Fruit fly (Drosophila melanogaster): ENCODE results near the gene CG5466.

Gene CG5466

dm6 chr3R:20579816-20580215, 37.9 kb upstream of the CG5466 start, which contains the start of the genes EloB and Srp14 (continued):
- no peak for TF ChIP-seq CG7271 (tag; optimal IDR thresholded peaks at IDR 0.05)
- peak; percentile 65 for TF ChIP-seq fd3F (GFP tag; optimal IDR thresholded peaks at IDR 0.05)
- peak; percentile 74 for TF ChIP-seq CG1233 (GFP tag; optimal IDR thresholded peaks at IDR 0.05)
- TF ChIP-seq CG6689 (GFP tag; IDR thresholded peaks at IDR 0.05) = peak; percentile 71
- peak; percentile 24 for TF ChIP-seq ATbp (GFP tag; optimal IDR thresholded peaks at IDR 0.05)
- peak; percentile 80 for TF ChIP-seq HLH54F (GFP tag; optimal IDR thresholded peaks at IDR 0.05)
- peak; percentile 48; the same call in 2 of the 3 replicates for TF ChIP-seq CG14050 (GFP tag; IDR thresholded peaks at IDR 0.05)
- peak; percentile 79 for TF ChIP-seq Max (GFP tag; optimal IDR thresholded peaks at IDR 0.05)
- TF ChIP-seq kay (GFP tag; optimal IDR thresholded peaks at IDR 0.05) = peak; percentile 63
- TF ChIP-seq Vsx1 (GFP tag; optimal IDR thresholded peaks at IDR 0.05) = no peak
- TF ChIP-seq stc (GFP tag; IDR thresholded peaks at IDR 0.05) = peak; percentile 60
- TF ChIP-seq Dll (GFP tag; IDR thresholded peaks at IDR 0.05; ENCODE audit: partially characterized antibody) = peak; percentile 99
- peak; percentile 74 for TF ChIP-seq CG16863 (GFP tag; optimal IDR thresholded peaks at IDR 0.05)
- TF ChIP-seq ind (GFP tag; optimal IDR thresholded peaks at IDR 0.05) = peak; percentile 81
- no peak for TF ChIP-seq Dfd (GFP tag; optimal IDR thresholded peaks at IDR 0.05)
- TF ChIP-seq vnd (GFP tag; IDR thresholded peaks at IDR 0.05; ENCODE audit: partially characterized antibody) = peak; percentile 94
- TF ChIP-seq YL-1 (GFP tag; optimal IDR thresholded peaks at IDR 0.05) = peak; percentile 95
- peak; percentile 95 for TF ChIP-seq Sin3A (optimal IDR thresholded peaks at IDR 0.05)
- peak; percentile 76 for TF ChIP-seq pum (GFP tag; optimal IDR thresholded peaks at IDR 0.05)
- TF ChIP-seq CG11695 (GFP tag; IDR thresholded peaks at IDR 0.05) = peak; percentile 74
- peak; percentile 77 for TF ChIP-seq NfI (GFP tag; optimal IDR thresholded peaks at IDR 0.05)
- peak; percentile 18 for TF ChIP-seq kah (GFP tag; optimal IDR thresholded peaks at IDR 0.05)
- TF ChIP-seq dm (GFP tag; optimal IDR thresholded peaks at IDR 0.05) = peak; percentile 62
- no peak for TF ChIP-seq Hr39 (optimal IDR thresholded peaks at IDR 0.05)
- peak; percentile 53 for TF ChIP-seq Hmx (GFP tag; optimal IDR thresholded peaks at IDR 0.05)
- TF ChIP-seq CG31388 (GFP tag; optimal IDR thresholded peaks at IDR 0.05) = peak; percentile 46
- peak; percentile 97 for TF ChIP-seq amos (GFP tag; IDR thresholded peaks at IDR 0.05; ENCODE audit: partially characterized antibody)
- no peak for TF ChIP-seq zf30C (GFP tag; optimal IDR thresholded peaks at IDR 0.05)
- peak; percentile 73 for TF ChIP-seq CG10543 (GFP tag; optimal IDR thresholded peaks at IDR 0.05)
- TF ChIP-seq Spps (tag; optimal IDR thresholded peaks at IDR 0.05) = peak; percentile 63
- peak; percentile 84 for TF ChIP-seq CG15601 (tag; optimal IDR thresholded peaks at IDR 0.05)
- no peak for TF ChIP-seq jing (GFP tag; optimal IDR thresholded peaks at IDR 0.05)
- peak; percentile 95 for TF ChIP-seq CG7963 (GFP tag; IDR thresholded peaks at IDR 0.05; ENCODE audit: partially characterized antibody)
- TF ChIP-seq Doc3 (GFP tag; IDR thresholded peaks at IDR 0.05; ENCODE audit: partially characterized antibody) = peak; percentile 97
- TF ChIP-seq ap (GFP tag; IDR thresholded peaks at IDR 0.05) = 0 out of 2 replicates have a peak, but pooled peaks have one; percentile 33
- no peak for TF ChIP-seq crc (GFP tag; optimal IDR thresholded peaks at IDR 0.05)
- no peak for TF ChIP-seq ac (GFP tag; optimal IDR thresholded peaks at IDR 0.05)
- peak; percentile 77; the same call in 1 of the 2 replicates for TF ChIP-seq Xrp1 (GFP tag; IDR thresholded peaks at IDR 0.05)
- peak; percentile 92 for TF ChIP-seq CG2120 (GFP tag; optimal IDR thresholded peaks at IDR 0.05)
- TF ChIP-seq CG6654 (GFP tag; optimal IDR thresholded peaks at IDR 0.05) = no peak
- 0 out of 3 replicates have a peak, but pooled peaks have one; percentile 30 for TF ChIP-seq croc (GFP tag; conservative IDR thresholded peaks at IDR 0.05)
- TF ChIP-seq dysf (GFP tag; IDR thresholded peaks at IDR 0.05) = peak; percentile 72; the same call in 2 of the 3 replicates
- 0 out of 2 replicates have a peak, but pooled peaks have one; percentile 33 for TF ChIP-seq wor (GFP tag; IDR thresholded peaks at IDR 0.05)
- peak; percentile 82 for TF ChIP-seq Bteb2 (GFP tag; optimal IDR thresholded peaks at IDR 0.05)
- TF ChIP-seq CG7839 (tag; optimal IDR thresholded peaks at IDR 0.05) = peak; percentile 77
- TF ChIP-seq CG3281 (GFP tag; optimal IDR thresholded peaks at IDR 0.05) = peak; percentile 81
- TF ChIP-seq oc (tag; optimal IDR thresholded peaks at IDR 0.05) = no peak
- TF ChIP-seq CG8765 (GFP tag; IDR thresholded peaks at IDR 0.05) = peak; percentile 69
- TF ChIP-seq Adf1 (GFP tag; IDR thresholded peaks at IDR 0.05) = peak; percentile 57
- no peak for TF ChIP-seq gsb-n (tag; optimal IDR thresholded peaks at IDR 0.05)
- peak; percentile 84 for TF ChIP-seq Fer3 (tag; optimal IDR thresholded peaks at IDR 0.05)
